Worm (Caenorhabditis elegans) whole organism, midembryonic: ENCODE measurements around the gene clec-137.

ENCODE experiments used
- flt-1 ChIP-seq: fragments of 200-800 bp; sonication (Bioruptor generic); IDR thresholded peaks from 2 replicates; pipeline ENCODE4 v1.3.6; 2022; ENCODE audit warnings: missing genetic modification characterization, missing compliant biosample characterization
- ztf-29 ChIP-seq: fragments of 200-800 bp; sonication (Bioruptor generic); IDR thresholded peaks from 2 replicates; pipeline ENCODE4 v1.3.6; 2022; ENCODE audit warnings: missing genetic modification reagents, missing genetic modification characterization, missing compliant biosample characterization

ce11 chrII:4616443-4616842 is 1.4 kb downstream of the clec-137 start, which contains the start of gene clec-136:
- no peak for TF ChIP-seq ztf-29 (GFP tag; lab: Robert Waterston, UW)
- TF ChIP-seq flt-1 (GFP tag; lab: Robert Waterston, UW) = no peak
